Fruit fly (Drosophila melanogaster) Kc167 (cell line): ENCODE measurements around the gene Sec24CD.

Experiments
- h ChIP-seq: fragments of >200 bp; optimal IDR thresholded peaks from 3 replicates; lab custom pipeline; 2018; ENCODE audit warnings: missing external identifiers
- psq ChIP-seq: fragments of >200 bp; optimal IDR thresholded peaks from 2 replicates; lab custom pipeline; 2017; ENCODE audit warnings: missing external identifiers
- ttk ChIP-seq: sonication (Bioruptor generic); optimal IDR thresholded peaks from 2 replicates; lab custom pipeline; 2017; ENCODE audit warnings: missing external identifiers

- TF ChIP-seq psq (no peak), ttk (no peak), h (lab: Kevin White, UChicago) (no peak)
Observed at dm6 chr2L:2202853-2203717, 33.6 kb downstream of the Sec24CD start.
